Fruit fly (Drosophila melanogaster): ENCODE results near the gene CG7840.

The CG7840 gene

dm6 chr2L:8284913-8285619 lies 20.3 kb upstream of the CG7840 start (continued):
- peak; percentile 29 for TF ChIP-seq CG10979 (tag; optimal IDR thresholded peaks at IDR 0.05)
- no peak for TF ChIP-seq Gug (GFP tag; IDR thresholded peaks at IDR 0.05)
- no peak for TF ChIP-seq wek (GFP tag; optimal IDR thresholded peaks at IDR 0.05)
- TF ChIP-seq Dref (GFP tag; IDR thresholded peaks at IDR 0.05): no peak
- no peak for TF ChIP-seq Usf (GFP tag; optimal IDR thresholded peaks at IDR 0.05)
- TF ChIP-seq CG4424 (GFP tag; optimal IDR thresholded peaks at IDR 0.05): peak; percentile 21
- TF ChIP-seq yki (optimal IDR thresholded peaks at IDR 0.05): no peak

- TF ChIP-seq twi (tag; optimal IDR thresholded peaks at IDR 0.05) (peak; percentile 94), Hsf (GFP tag; optimal IDR thresholded peaks at IDR 0.05) (no peak)
Measured at dm6 chr2L:8286595-8286994, 18.8 kb upstream of the CG7840 start.

dm6 chr2L:8288087-8288486 lies 17.3 kb upstream of the CG7840 start:
- TF ChIP-seq Doc3 (GFP tag; IDR thresholded peaks at IDR 0.05; ENCODE audit: partially characterized antibody) (no peak), caup (GFP tag; optimal IDR thresholded peaks at IDR 0.05; ENCODE audit: severe bottlenecking) (no peak), vnd (GFP tag; IDR thresholded peaks at IDR 0.05; ENCODE audit: partially characterized antibody) (no peak), Fer1 (GFP tag; optimal IDR thresholded peaks at IDR 0.05) (no peak), org-1 (GFP tag; optimal IDR thresholded peaks at IDR 0.05) (no peak), grn (GFP tag; optimal IDR thresholded peaks at IDR 0.05) (no peak), twi (tag; optimal IDR thresholded peaks at IDR 0.05) (peak; percentile 71), p53 (GFP tag; optimal IDR thresholded peaks at IDR 0.05) (no peak), pros (GFP tag; optimal IDR thresholded peaks at IDR 0.05) (peak; percentile 15), CG12219 (GFP tag; optimal IDR thresholded peaks at IDR 0.05) (no peak), trh (GFP tag; optimal IDR thresholded peaks at IDR 0.05) (no peak), ftz-f1 (GFP tag; optimal IDR thresholded peaks at IDR 0.05) (no peak), lab (GFP tag; optimal IDR thresholded peaks at IDR 0.05) (peak; percentile 13), Med (GFP tag) (peak; percentile 42), tx (GFP tag; optimal IDR thresholded peaks at IDR 0.05) (no peak), gsb-n (tag; optimal IDR thresholded peaks at IDR 0.05) (peak; percentile 53), slp2 (GFP tag; optimal IDR thresholded peaks at IDR 0.05) (no peak), CG8388 (GFP tag; optimal IDR thresholded peaks at IDR 0.05) (no peak), CG11398 (GFP tag; optimal IDR thresholded peaks at IDR 0.05) (no peak), Atf6 (GFP tag; IDR thresholded peaks at IDR 0.05) (no peak)

- no peak for TF ChIP-seq CG12104 (GFP tag; optimal IDR thresholded peaks at IDR 0.05)
- TF ChIP-seq CG7745 (tag; optimal IDR thresholded peaks at IDR 0.05): peak; percentile 91
- TF ChIP-seq ab (GFP tag; optimal IDR thresholded peaks at IDR 0.05): no peak
- TF ChIP-seq CG2202 (tag; optimal IDR thresholded peaks at IDR 0.05): peak; percentile 4
- TF ChIP-seq pan (optimal IDR thresholded peaks at IDR 0.05): no peak
- no peak for TF ChIP-seq pan (GFP tag; optimal IDR thresholded peaks at IDR 0.05 in 1 of 2, IDR thresholded peaks at IDR 0.05 in 1 of 2)
- no peak for TF ChIP-seq ATbp (GFP tag; optimal IDR thresholded peaks at IDR 0.05)
- no peak for TF ChIP-seq CG17385 (GFP tag; optimal IDR thresholded peaks at IDR 0.05)
- TF ChIP-seq sd (tag; optimal IDR thresholded peaks at IDR 0.05): peak; percentile 58
- no peak for TF ChIP-seq CG5953 (GFP tag; IDR thresholded peaks at IDR 0.05)
- TF ChIP-seq CG10543 (GFP tag; optimal IDR thresholded peaks at IDR 0.05): no peak
- no peak for TF ChIP-seq lab (GFP tag; optimal IDR thresholded peaks at IDR 0.05)
- no peak for TF ChIP-seq CG6765 (GFP tag; optimal IDR thresholded peaks at IDR 0.05)
- TF ChIP-seq Ets97D (GFP tag; optimal IDR thresholded peaks at IDR 0.05): no peak
- TF ChIP-seq CG16815 (GFP tag; optimal IDR thresholded peaks at IDR 0.05): no peak
- no peak for TF ChIP-seq wdn (GFP tag; IDR thresholded peaks at IDR 0.05)
- no peak for TF ChIP-seq cwo (GFP tag; optimal IDR thresholded peaks at IDR 0.05)
- TF ChIP-seq fd102C (GFP tag; optimal IDR thresholded peaks at IDR 0.05): peak; percentile 17
- peak; percentile 78 for TF ChIP-seq crol (GFP tag; IDR thresholded peaks at IDR 0.05)
Measured at dm6 chr2L:8289352-8290091, 15.9 kb upstream of the CG7840 start.

Data from whole organism, embryonic.